Worm (Caenorhabditis elegans): ENCODE results near the gene clec-167.

DNA sequence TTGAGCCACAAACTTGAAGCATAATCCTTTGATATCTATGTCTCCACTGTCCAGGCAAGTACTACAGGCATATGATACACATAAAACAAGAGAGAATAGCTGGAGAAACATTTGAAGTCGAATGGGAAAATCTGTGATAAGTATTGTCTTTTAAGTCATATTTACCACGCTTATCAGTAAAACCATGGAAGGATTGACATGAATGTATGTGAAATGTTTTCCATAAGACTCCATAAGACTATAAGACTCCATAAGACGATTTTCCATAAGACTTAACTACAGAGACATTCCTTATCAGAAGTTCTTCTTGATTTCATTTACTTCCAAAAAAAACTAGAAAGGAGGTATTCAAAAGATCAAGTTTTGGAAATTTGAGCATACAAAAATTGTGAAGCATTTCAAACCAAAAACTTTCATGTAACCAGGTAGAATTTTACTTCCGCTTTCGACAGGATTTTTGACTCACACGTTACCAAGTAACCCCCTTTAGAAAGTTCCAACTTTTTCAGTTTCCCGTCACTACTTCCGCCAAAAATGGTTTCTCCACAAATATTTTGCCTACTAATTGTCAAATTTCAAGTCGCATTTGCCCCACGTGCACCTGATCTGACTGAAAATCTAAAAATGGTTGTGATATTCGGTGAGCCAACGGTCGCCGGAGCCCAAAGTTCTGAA is 8.6 kb downstream of the clec-167 start, which contains the start of the genes clec-165 and F38A1.11:
- no peak for TF ChIP-seq W03F9.2 (tag; optimal IDR thresholded peaks at IDR 0.05)
- no peak for TF ChIP-seq him-1 (tag; optimal IDR thresholded peaks at IDR 0.05)
- no peak for TF ChIP-seq dao-5 (tag; optimal IDR thresholded peaks at IDR 0.05)
